Fruit fly (Drosophila melanogaster) whole organism, embryonic: ENCODE measurements around the gene Tmep.

Experiments
- Aef1 ChIP-seq: fragments of 200-800 bp; sonication (Bioruptor generic); IDR thresholded peaks from 3 replicates; pipeline ENCODE4 v1.3.6; 2022; ENCODE audit warnings: missing biosample characterization, missing genetic modification characterization
- Atf-2 ChIP-seq: fragments of 200-800 bp; sonication (Bioruptor generic); optimal IDR thresholded peaks from 2 replicates; lab custom pipeline; 2016; ENCODE audit warnings: missing biosample characterization, missing genetic modification characterization
- Atf3 ChIP-seq: fragments of 200-800 bp; sonication (Bioruptor generic); optimal IDR thresholded peaks from 3 replicates; lab custom pipeline; 2016; ENCODE audit warnings: missing biosample characterization, missing genetic modification characterization
- BEAF-32 ChIP-seq: fragments of 200-800 bp; sonication (Bioruptor generic); optimal IDR thresholded peaks from 3 replicates; lab custom pipeline; 2017; ENCODE audit warnings: missing biosample characterization, missing genetic modification characterization, mild to moderate bottlenecking, moderate library complexity, missing genetic modification reagents
- Bteb2 ChIP-seq: fragments of 200-800 bp; sonication (Bioruptor generic); optimal IDR thresholded peaks from 2 replicates; lab custom pipeline; 2016; ENCODE audit warnings: missing biosample characterization, missing genetic modification characterization
- CG10366 ChIP-seq: fragments of 200-800 bp; sonication (Bioruptor generic); IDR thresholded peaks from 2 replicates; pipeline ENCODE4 v1.3.6; 2022; ENCODE audit warnings: missing biosample characterization, missing genetic modification characterization
- CG10543 ChIP-seq: fragments of 200-800 bp; sonication (Bioruptor generic); optimal IDR thresholded peaks from 3 replicates; lab custom pipeline; 2017; ENCODE audit warnings: missing biosample characterization, mild to moderate bottlenecking, missing genetic modification characterization, moderate library complexity
- CG12391 ChIP-seq: fragments of 200-800 bp; sonication (Bioruptor generic); optimal IDR thresholded peaks from 3 replicates; lab custom pipeline; 2018; ENCODE audit warnings: missing biosample characterization, mild to moderate bottlenecking, missing genetic modification characterization, moderate library complexity
- CG15269 ChIP-seq: fragments of 200-800 bp; sonication (Bioruptor generic); optimal IDR thresholded peaks from 2 replicates; lab custom pipeline; 2018; ENCODE audit warnings: missing biosample characterization, mild to moderate bottlenecking, missing genetic modification characterization, moderate library complexity
- CG16863 ChIP-seq: fragments of 200-800 bp; sonication (Bioruptor generic); optimal IDR thresholded peaks from 3 replicates; lab custom pipeline; 2016; ENCODE audit warnings: missing biosample characterization, missing genetic modification characterization
- CG18599 ChIP-seq: fragments of 200-800 bp; sonication (Bioruptor generic); optimal IDR thresholded peaks from 3 replicates; lab custom pipeline; 2017; ENCODE audit warnings: missing biosample characterization, missing genetic modification characterization, mild to moderate bottlenecking, moderate library complexity, missing genetic modification reagents
- CG2712 ChIP-seq: fragments of 200-800 bp; optimal IDR thresholded peaks from 3 replicates; lab custom pipeline; 2019; ENCODE audit warnings: missing biosample characterization, mild to moderate bottlenecking, missing genetic modification characterization, moderate library complexity
- CG31441 ChIP-seq: fragments of 200-800 bp; sonication (Bioruptor generic); IDR thresholded peaks from 2 replicates; pipeline ENCODE4 v1.3.6; 2022; ENCODE audit warnings: missing biosample characterization, missing genetic modification characterization
- CG3281 ChIP-seq: fragments of 200-800 bp; sonication (Bioruptor generic); optimal IDR thresholded peaks from 3 replicates; lab custom pipeline; 2017; ENCODE audit warnings: missing biosample characterization, mild to moderate bottlenecking, missing genetic modification characterization
- CG33213 ChIP-seq: fragments of 200-800 bp; sonication (Bioruptor generic); optimal IDR thresholded peaks from 3 replicates; lab custom pipeline; 2016; ENCODE audit warnings: missing biosample characterization, missing genetic modification characterization
- CG3726 ChIP-seq: fragments of 200-800 bp; sonication (Bioruptor generic); IDR thresholded peaks from 3 replicates; pipeline ENCODE4, ENCODE4 v1.3.6; 2022; ENCODE audit warnings: missing biosample characterization, missing genetic modification characterization
- CG6689 ChIP-seq: fragments of 200-800 bp; sonication (Bioruptor generic); IDR thresholded peaks from 2 replicates; pipeline ENCODE4 v1.3.6; 2022; ENCODE audit warnings: missing biosample characterization, missing genetic modification characterization
- CG9727 ChIP-seq: fragments of 200-800 bp; sonication (Bioruptor generic); optimal IDR thresholded peaks from 3 replicates; lab custom pipeline; 2017; ENCODE audit warnings: missing biosample characterization, mild to moderate bottlenecking, missing genetic modification characterization
- Chrac-16 ChIP-seq: fragments of 200-800 bp; sonication (Bioruptor generic); optimal IDR thresholded peaks from 3 replicates; lab custom pipeline; 2016; ENCODE audit warnings: missing biosample characterization, missing genetic modification characterization
- Dbx ChIP-seq: fragments of 200-800 bp; sonication (Bioruptor generic); IDR thresholded peaks from 3 replicates; pipeline ENCODE4 v1.3.6; 2022; ENCODE audit warnings: missing biosample characterization, missing genetic modification characterization
- Deaf1 ChIP-seq: fragments of 200-800 bp; optimal IDR thresholded peaks from 3 replicates; lab custom pipeline; 2019; ENCODE audit warnings: missing biosample characterization, mild to moderate bottlenecking, missing genetic modification characterization, moderate library complexity
- HLH54F ChIP-seq: fragments of 200-800 bp; sonication (Bioruptor generic); optimal IDR thresholded peaks from 3 replicates; lab custom pipeline; 2016; ENCODE audit warnings: missing biosample characterization, missing genetic modification characterization
- NK7.1 ChIP-seq: fragments of 200-800 bp; sonication (Bioruptor generic); optimal IDR thresholded peaks from 3 replicates; lab custom pipeline; 2016; ENCODE audit warnings: missing biosample characterization, missing genetic modification characterization
- NfI ChIP-seq: fragments of 200-800 bp; sonication (Bioruptor generic); optimal IDR thresholded peaks from 3 replicates; lab custom pipeline; 2018; ENCODE audit warnings: missing biosample characterization, mild to moderate bottlenecking, missing genetic modification characterization, moderate library complexity
- PHDP ChIP-seq: fragments of 200-800 bp; sonication (Bioruptor generic); optimal IDR thresholded peaks from 3 replicates; lab custom pipeline; 2018; ENCODE audit warnings: missing biosample characterization, mild to moderate bottlenecking, missing genetic modification characterization, moderate library complexity
- Side ChIP-seq: fragments of 200-800 bp; sonication (Bioruptor generic); optimal IDR thresholded peaks from 2 replicates; lab custom pipeline; 2016; ENCODE audit warnings: missing biosample characterization, missing genetic modification characterization
- Usf ChIP-seq: fragments of 200-800 bp; sonication (Bioruptor generic); optimal IDR thresholded peaks from 2 replicates; lab custom pipeline; 2017; ENCODE audit warnings: missing genotype, missing biosample characterization, missing genetic modification characterization
- Xrp1 ChIP-seq: fragments of 200-800 bp; sonication (Bioruptor generic); IDR thresholded peaks from 2 replicates; pipeline ENCODE4 v1.3.6; 2022; ENCODE audit warnings: missing biosample characterization, missing genetic modification characterization
- bcd ChIP-seq: fragments of 200-800 bp; sonication (Bioruptor generic); optimal IDR thresholded peaks from 2 replicates; lab custom pipeline; 2017; ENCODE audit warnings: missing biosample characterization, mild to moderate bottlenecking, missing genetic modification characterization
- cato ChIP-seq: fragments of 200-800 bp; sonication (Bioruptor generic); optimal IDR thresholded peaks from 2 replicates; lab custom pipeline; 2016; ENCODE audit warnings: missing biosample characterization, missing genetic modification characterization, borderline replicate concordance
- chinmo ChIP-seq: fragments of 200-800 bp; sonication (Bioruptor generic); IDR thresholded peaks from 4 replicates; pipeline ENCODE4 v1.3.6; 2022; ENCODE audit warnings: missing biosample characterization, missing genetic modification characterization; ENCODE audit not compliant: partially characterized antibody
- corto ChIP-seq: fragments of 200-800 bp; sonication (Bioruptor generic); optimal IDR thresholded peaks from 2 replicates; lab custom pipeline; 2016; ENCODE audit warnings: missing biosample characterization, mild to moderate bottlenecking, missing genetic modification characterization, moderate library complexity
- dpn ChIP-seq, 2 experiments: fragments of 200-800 bp; sonication (Bioruptor generic); optimal IDR thresholded peaks; 3 replicates each; lab custom pipeline; 2016; ENCODE audit warnings: missing biosample characterization in 2 of 2, missing genetic modification characterization in 2 of 2
- eyg ChIP-seq: fragments of 200-800 bp; sonication (Bioruptor generic); optimal IDR thresholded peaks from 3 replicates; lab custom pipeline; 2016; ENCODE audit warnings: missing biosample characterization, missing genetic modification characterization
- fd96Cb ChIP-seq: fragments of 200-800 bp; sonication (Bioruptor generic); optimal IDR thresholded peaks from 2 replicates; lab custom pipeline; 2018; ENCODE audit warnings: missing biosample characterization, mild to moderate bottlenecking, missing genetic modification characterization, moderate library complexity
- gcm ChIP-seq: fragments of 200-800 bp; sonication (Bioruptor generic); optimal IDR thresholded peaks from 2 replicates; lab custom pipeline; 2019; ENCODE audit warnings: missing biosample characterization, mild to moderate bottlenecking, missing genetic modification characterization, moderate library complexity
- grau ChIP-seq: fragments of 200-800 bp; optimal IDR thresholded peaks from 3 replicates; lab custom pipeline; 2019; ENCODE audit warnings: missing biosample characterization, mild to moderate bottlenecking, missing genetic modification characterization, moderate library complexity
- gro ChIP-seq: fragments of 200-800 bp; sonication (Bioruptor generic); optimal IDR thresholded peaks from 2 replicates; lab custom pipeline; 2016; ENCODE audit warnings: missing biosample characterization, missing genetic modification characterization
- jing ChIP-seq: fragments of 200-800 bp; sonication (Bioruptor generic); optimal IDR thresholded peaks from 2 replicates; lab custom pipeline; 2018; ENCODE audit warnings: missing biosample characterization, mild to moderate bottlenecking, missing genetic modification characterization
- maf-S ChIP-seq: fragments of 200-800 bp; sonication (Bioruptor generic); optimal IDR thresholded peaks from 2 replicates; lab custom pipeline; 2016; ENCODE audit warnings: missing biosample characterization, missing genetic modification characterization
- mirr ChIP-seq: fragments of 200-800 bp; sonication (Bioruptor generic); optimal IDR thresholded peaks from 3 replicates; lab custom pipeline; 2018; ENCODE audit warnings: missing biosample characterization, mild to moderate bottlenecking, missing genetic modification characterization
- row ChIP-seq: fragments of 200-800 bp; sonication (Bioruptor generic); IDR thresholded peaks from 3 replicates; pipeline ENCODE4 v1.3.6; 2022; ENCODE audit warnings: missing biosample characterization, missing genetic modification characterization
- scrt ChIP-seq: fragments of 200-800 bp; sonication (Bioruptor generic); optimal IDR thresholded peaks from 2 replicates; lab custom pipeline; 2018; ENCODE audit warnings: missing biosample characterization, mild to moderate bottlenecking, missing genetic modification characterization, moderate library complexity
- sna ChIP-seq: fragments of 200-800 bp; sonication (Bioruptor generic); IDR thresholded peaks from 2 replicates; pipeline ENCODE4 v1.3.6; 2022; ENCODE audit warnings: missing biosample characterization, missing genetic modification characterization; ENCODE audit not compliant: partially characterized antibody
- so ChIP-seq: fragments of 200-800 bp; sonication (Bioruptor generic); IDR thresholded peaks from 3 replicates; pipeline ENCODE4 v1.3.6; 2022; ENCODE audit warnings: missing biosample characterization, missing genetic modification characterization
- sqz ChIP-seq: fragments of 200-800 bp; sonication (Bioruptor generic); optimal IDR thresholded peaks from 3 replicates; lab custom pipeline; 2018; ENCODE audit warnings: missing biosample characterization, mild to moderate bottlenecking, missing genetic modification characterization
- ttk ChIP-seq: fragments of 200-800 bp; sonication (Bioruptor generic); IDR thresholded peaks from 2 replicates; pipeline ENCODE4 v2.1.2; 2022; ENCODE audit warnings: missing biosample characterization, missing genetic modification characterization
- tx ChIP-seq: fragments of 200-800 bp; sonication (Bioruptor generic); optimal IDR thresholded peaks from 2 replicates; lab custom pipeline; 2016; ENCODE audit warnings: missing biosample characterization, missing genetic modification characterization
- wor ChIP-seq: fragments of 200-800 bp; sonication (Bioruptor generic); IDR thresholded peaks from 2 replicates; pipeline ENCODE4 v1.3.6; 2022; ENCODE audit warnings: missing biosample characterization, missing genetic modification characterization

The Tmep gene

DNA sequence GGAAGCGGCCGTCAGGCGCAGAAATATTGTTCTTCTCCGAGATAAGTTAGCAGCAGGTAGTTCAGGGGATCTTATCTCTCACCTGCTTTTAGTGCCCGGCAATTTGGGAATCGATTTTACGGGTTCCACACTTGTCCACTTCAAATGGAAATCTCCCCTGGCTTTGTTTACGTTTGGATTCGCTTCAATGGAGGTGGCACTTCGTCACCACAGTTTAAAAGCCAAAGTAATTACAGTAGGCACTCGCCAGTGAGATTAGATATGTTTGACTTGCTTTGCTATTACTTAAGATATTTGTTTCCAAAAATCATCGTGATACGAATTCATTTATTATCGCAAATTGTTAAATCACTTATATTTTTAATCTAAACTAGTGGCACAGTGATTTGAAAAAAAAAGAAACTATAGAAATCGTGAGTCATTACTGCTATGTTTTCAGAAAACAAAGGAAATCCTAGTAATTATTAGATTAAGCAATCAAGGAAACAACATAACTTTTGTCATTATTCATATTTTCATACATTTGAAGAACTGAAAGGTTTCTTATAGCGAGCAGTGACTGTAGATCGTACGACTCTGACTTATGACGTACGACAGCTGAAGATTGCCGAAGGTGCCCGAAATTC, 20.5 kb upstream of the Tmep start (continued):
- TF ChIP-seq maf-S (peak; percentile 19), jing (GFP tag; lab: Kevin White, UChicago) (no peak), CG10543 (GFP tag; lab: Kevin White, UChicago) (peak; percentile 35), Side (peak; percentile 29), PHDP (tag; lab: Kevin White, UChicago) (peak; percentile 56), sna (GFP tag; lab: Robert Waterston, UW) (no peak), NfI (peak; percentile 57), Usf (peak; percentile 55), mirr (GFP tag; lab: Kevin White, UChicago) (peak; percentile 46), CG31441 (GFP tag; lab: Robert Waterston, UW) (peak; percentile 53), CG2712 (tag; lab: Kevin White, UChicago) (peak; percentile 55), Deaf1 (peak; percentile 49), ttk (GFP tag; lab: Robert Waterston, UW) (0 out of 2 replicates have a peak, but pooled peaks have one; percentile 22), CG18599 (GFP tag; lab: Kevin White, UChicago) (peak; percentile 81), Bteb2 (peak; percentile 63), so (GFP tag; lab: Robert Waterston, UW) (peak; percentile 59; the same call in 1 of the 3 replicates), Xrp1 (GFP tag; lab: Robert Waterston, UW) (peak; percentile 46; the same call in 1 of the 2 replicates), CG16863 (GFP tag; lab: Kevin White, UChicago) (peak; percentile 57), fd96Cb (tag; lab: Kevin White, UChicago) (peak; percentile 30), Atf3 (GFP tag; lab: Kevin White, UChicago) (no peak), bcd (peak; percentile 56), CG9727 (GFP tag; lab: Kevin White, UChicago) (peak; percentile 73), HLH54F (GFP tag; lab: Kevin White, UChicago) (peak; percentile 50), sqz (GFP tag; lab: Kevin White, UChicago) (peak; percentile 27), Dbx (GFP tag; lab: Robert Waterston, UW) (peak; percentile 43; the same call in 1 of the 3 replicates), Aef1 (GFP tag; lab: Robert Waterston, UW) (peak; percentile 30; the same call in 1 of the 3 replicates), BEAF-32 (GFP tag; lab: Kevin White, UChicago) (no peak), CG33213 (GFP tag; lab: Kevin White, UChicago) (no peak), CG12391 (tag; lab: Kevin White, UChicago) (peak; percentile 54), dpn (GFP tag; optimal IDR thresholded peaks at IDR 0.05; lab: Kevin White, UChicago) (peak; percentile 64), Atf-2 (peak; percentile 24), row (GFP tag; lab: Robert Waterston, UW) (peak; percentile 78), gcm (GFP tag; lab: Kevin White, UChicago) (peak; percentile 34), corto (GFP tag; lab: Kevin White, UChicago) (peak; percentile 21), CG3281 (GFP tag; lab: Kevin White, UChicago) (peak; percentile 81), CG3726 (GFP tag; lab: Robert Waterston, UW) (no peak), wor (peak; percentile 26; the same call in 1 of the 2 replicates), NK7.1 (GFP tag; lab: Kevin White, UChicago) (no peak), Chrac-16 (GFP tag; lab: Kevin White, UChicago) (peak; percentile 53), CG15269 (tag; lab: Kevin White, UChicago) (peak; percentile 83), tx (peak; percentile 41), cato (GFP tag; lab: Kevin White, UChicago) (peak; percentile 13), chinmo (GFP tag; lab: Robert Waterston, UW) (0 out of 4 replicates have a peak, but pooled peaks have one; percentile 45), gro (GFP tag; lab: Kevin White, UChicago) (peak; percentile 69), scrt (GFP tag; lab: Kevin White, UChicago) (peak; percentile 50), CG10366 (GFP tag; lab: Robert Waterston, UW) (peak; percentile 45), CG6689 (GFP tag; lab: Robert Waterston, UW) (peak; percentile 38; the same call in 1 of the 2 replicates), grau (tag; lab: Kevin White, UChicago) (peak; percentile 95), eyg (GFP tag; lab: Kevin White, UChicago) (no peak)
